Worm (Caenorhabditis elegans) whole organism, L1 larva: ENCODE measurements around the gene srx-33.

ENCODE experiments used
- ceh-90 ChIP-seq: sonication (generic microtip); optimal IDR thresholded peaks from 2 replicates; lab custom pipeline; 2016; ENCODE audit warnings: missing genetic modification characterization, missing compliant biosample characterization
- efl-1 ChIP-seq, 4 experiments: fragments of 150-350 bp; optimal IDR thresholded peaks in 3 of 4; peaks in 1 of 4; 1 replicate in 1 of 4; 2 replicates in 3 of 4; lab custom pipeline; 2014; ENCODE audit warnings: missing biosample characterization in 2 of 4, missing genetic modification characterization in 2 of 4, missing genetic modification reagents in 2 of 4
- fkh-4 ChIP-seq: sonication (generic microtip); optimal IDR thresholded peaks from 2 replicates; lab custom pipeline; 2016; ENCODE audit warnings: missing compliant biosample characterization, missing genetic modification characterization, borderline replicate concordance
- lin-15B ChIP-seq: fragments of 150-350 bp; sonication (generic microtip); optimal IDR thresholded peaks from 3 replicates; lab custom pipeline; 2014; ENCODE audit warnings: missing biosample characterization, missing genetic modification characterization
- nhr-90 ChIP-seq: sonication (generic microtip); optimal IDR thresholded peaks from 2 replicates; lab custom pipeline; 2016; ENCODE audit warnings: mild to moderate bottlenecking, missing genetic modification characterization, missing compliant biosample characterization; ENCODE audit not compliant: poor library complexity
- pqm-1 ChIP-seq: sonication (generic microtip); optimal IDR thresholded peaks from 3 replicates; lab custom pipeline; 2017; ENCODE audit warnings: missing biosample characterization, missing genetic modification characterization
- ztf-4 ChIP-seq: fragments of 150-350 bp; optimal IDR thresholded peaks from 2 replicates; lab custom pipeline; 2014; ENCODE audit warnings: missing biosample characterization, missing genetic modification characterization

DNA sequence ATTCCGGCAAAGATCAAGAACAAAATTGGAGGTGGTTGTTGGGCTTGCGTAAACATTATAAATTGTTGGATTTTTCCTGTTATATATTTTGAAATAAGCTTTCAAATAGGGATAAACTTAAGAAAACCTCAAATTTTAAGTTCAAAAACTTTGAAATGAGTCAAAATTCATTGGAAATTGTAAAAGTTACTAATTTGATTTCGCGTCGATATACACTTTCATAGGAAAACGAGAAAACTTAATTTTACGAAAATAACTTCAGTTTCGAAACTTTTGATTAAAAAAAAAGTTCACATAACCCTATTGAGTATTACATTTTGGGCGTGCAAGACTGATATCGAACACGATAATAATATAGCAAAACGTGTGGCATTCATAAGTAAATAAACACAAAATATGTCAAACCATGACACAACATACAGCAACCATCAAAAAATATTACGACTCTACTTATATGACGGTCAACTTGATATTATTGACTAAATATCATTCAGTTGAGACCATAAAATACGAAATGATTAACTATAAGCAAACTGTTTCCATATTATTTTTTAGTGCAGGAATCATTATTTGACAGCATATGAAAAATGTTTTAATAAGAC, 22.5 kb downstream of the srx-33 start:
- TF ChIP-seq fkh-4 (tag; lab: Kevin White, UChicago) (no peak), lin-15B (tag; lab: Kevin White, UChicago) (no peak), nhr-90 (tag; lab: Kevin White, UChicago) (no peak), pqm-1 (tag; lab: Kevin White, UChicago) (no peak), ztf-4 (tag; lab: Kevin White, UChicago) (no peak), ceh-90 (tag; lab: Kevin White, UChicago) (no peak), efl-1 (optimal IDR thresholded peaks at IDR 0.05; lab: Kevin White, UChicago) (no peak), efl-1 (GFP tag; optimal IDR thresholded peaks at IDR 0.05 in 1 of 2; lab: Kevin White, UChicago) (peak in 1 of 2 experiments; percentile 91)
